Fruit fly (Drosophila melanogaster) whole organism, embryonic: ENCODE measurements around the gene CG32271.

Experiments used
- CG10274 ChIP-seq: fragments of 200-800 bp; sonication (Bioruptor generic); optimal IDR thresholded peaks from 3 replicates; lab custom pipeline; 2017; ENCODE audit warnings: missing biosample characterization, mild to moderate bottlenecking, missing genetic modification characterization
- CG11456 ChIP-seq: fragments of 200-800 bp; sonication (Bioruptor generic); IDR thresholded peaks from 3 replicates; pipeline ENCODE4 v1.3.6; 2022; ENCODE audit warnings: missing biosample characterization, missing genetic modification characterization
- CG12659 ChIP-seq: fragments of 200-800 bp; sonication (Bioruptor generic); optimal IDR thresholded peaks from 3 replicates; lab custom pipeline; 2017; ENCODE audit warnings: mild to moderate bottlenecking, missing biosample characterization, missing genetic modification reagents, missing genetic modification characterization
- CG13424 ChIP-seq: fragments of 200-800 bp; sonication (Bioruptor generic); optimal IDR thresholded peaks from 2 replicates; lab custom pipeline; 2019; ENCODE audit warnings: missing biosample characterization, mild to moderate bottlenecking, missing genetic modification characterization, moderate library complexity
- CG14710 ChIP-seq: fragments of 200-800 bp; sonication (Bioruptor generic); optimal IDR thresholded peaks from 3 replicates; lab custom pipeline; 2019; ENCODE audit warnings: missing biosample characterization, mild to moderate bottlenecking, missing genetic modification characterization, moderate library complexity
- CG17385 ChIP-seq: fragments of 200-800 bp; sonication (Bioruptor generic); optimal IDR thresholded peaks from 3 replicates; lab custom pipeline; 2018; ENCODE audit warnings: missing biosample characterization, mild to moderate bottlenecking, missing genetic modification characterization
- CG18619 ChIP-seq: fragments of 200-800 bp; sonication (Bioruptor generic); optimal IDR thresholded peaks from 3 replicates; lab custom pipeline; 2017; ENCODE audit warnings: missing biosample characterization, mild to moderate bottlenecking, missing genetic modification characterization
- CG2116 ChIP-seq: fragments of 200-800 bp; sonication (Bioruptor generic); optimal IDR thresholded peaks from 3 replicates; lab custom pipeline; 2018; ENCODE audit warnings: missing biosample characterization, mild to moderate bottlenecking, missing genetic modification characterization
- CG2199 ChIP-seq: fragments of 200-800 bp; sonication (Bioruptor generic); IDR thresholded peaks from 3 replicates; pipeline ENCODE4 v1.3.6; 2022; ENCODE audit warnings: missing biosample characterization, missing genetic modification characterization
- CG3407 ChIP-seq: fragments of 200-800 bp; sonication (Bioruptor generic); optimal IDR thresholded peaks from 2 replicates; lab custom pipeline; 2018; ENCODE audit warnings: missing biosample characterization, mild to moderate bottlenecking, missing genetic modification characterization
- CG4617 ChIP-seq: fragments of 200-800 bp; sonication (Bioruptor generic); optimal IDR thresholded peaks from 3 replicates; lab custom pipeline; 2016; ENCODE audit warnings: missing biosample characterization, missing genetic modification characterization, borderline replicate concordance
- CG5245 ChIP-seq: fragments of 200-800 bp; sonication (Bioruptor generic); optimal IDR thresholded peaks from 3 replicates; lab custom pipeline; 2016; ENCODE audit warnings: missing biosample characterization, missing genetic modification characterization
- CG7556 ChIP-seq: fragments of 200-800 bp; sonication (Bioruptor generic); optimal IDR thresholded peaks from 2 replicates; lab custom pipeline; 2017; ENCODE audit warnings: missing biosample characterization, mild to moderate bottlenecking, missing genetic modification characterization
- Drgx ChIP-seq: fragments of 200-800 bp; sonication (Bioruptor generic); IDR thresholded peaks from 2 replicates; pipeline ENCODE4 v1.3.6; 2022; ENCODE audit warnings: missing biosample characterization, missing genetic modification characterization
- E2f2 ChIP-seq: fragments of 200-800 bp; sonication (Bioruptor generic); IDR thresholded peaks from 2 replicates; pipeline ENCODE4 v1.3.6; 2022; ENCODE audit warnings: missing biosample characterization, missing genetic modification characterization
- Elba2 ChIP-seq: fragments of 200-800 bp; sonication (Bioruptor generic); optimal IDR thresholded peaks from 3 replicates; lab custom pipeline; 2016; ENCODE audit warnings: missing biosample characterization, missing genetic modification characterization
- H2.0 ChIP-seq: fragments of 200-800 bp; sonication (Bioruptor generic); IDR thresholded peaks from 2 replicates; pipeline ENCODE4 v1.3.6; 2022; ENCODE audit warnings: missing biosample characterization, missing genetic modification characterization
- HLHmδ ChIP-seq: fragments of 200-800 bp; sonication (Bioruptor generic); optimal IDR thresholded peaks from 2 replicates; lab custom pipeline; 2018; ENCODE audit warnings: missing biosample characterization, mild to moderate bottlenecking, missing genetic modification characterization, moderate library complexity
- MBD-R2 ChIP-seq: fragments of 200-800 bp; sonication (Bioruptor generic); IDR thresholded peaks from 2 replicates; pipeline ENCODE4 v1.3.6; 2022; ENCODE audit warnings: missing biosample characterization, missing genetic modification characterization
- MESR4 ChIP-seq: fragments of 200-800 bp; sonication (Bioruptor generic); optimal IDR thresholded peaks from 2 replicates; lab custom pipeline; 2018; ENCODE audit warnings: missing biosample characterization, mild to moderate bottlenecking, missing genetic modification characterization, moderate library complexity
- NK7.1 ChIP-seq: fragments of 200-800 bp; sonication (Bioruptor generic); optimal IDR thresholded peaks from 3 replicates; lab custom pipeline; 2016; ENCODE audit warnings: missing biosample characterization, missing genetic modification characterization
- Nf-YC ChIP-seq: fragments of 200-800 bp; optimal IDR thresholded peaks from 3 replicates; lab custom pipeline; 2019; ENCODE audit warnings: missing biosample characterization, mild to moderate bottlenecking, missing genetic modification characterization, moderate library complexity
- Rfx ChIP-seq: fragments of 200-800 bp; sonication (Bioruptor generic); IDR thresholded peaks from 2 replicates; pipeline ENCODE4 v1.3.6; 2022; ENCODE audit warnings: missing biosample characterization, missing genetic modification characterization
- Side ChIP-seq: fragments of 200-800 bp; sonication (Bioruptor generic); optimal IDR thresholded peaks from 2 replicates; lab custom pipeline; 2016; ENCODE audit warnings: missing biosample characterization, missing genetic modification characterization
- Ssrp ChIP-seq: fragments of 200-800 bp; sonication (Bioruptor generic); optimal IDR thresholded peaks from 2 replicates; lab custom pipeline; 2018; ENCODE audit warnings: missing biosample characterization, mild to moderate bottlenecking, missing genetic modification characterization, moderate library complexity
- amos ChIP-seq: fragments of 200-800 bp; sonication (Bioruptor generic); IDR thresholded peaks from 2 replicates; pipeline ENCODE4 v1.3.6; 2022; ENCODE audit warnings: missing biosample characterization, missing genetic modification characterization; ENCODE audit not compliant: partially characterized antibody
- gfzf ChIP-seq: fragments of 200-800 bp; sonication (Bioruptor generic); optimal IDR thresholded peaks from 2 replicates; lab custom pipeline; 2016; ENCODE audit warnings: missing biosample characterization, mild to moderate bottlenecking, missing genetic modification characterization, moderate library complexity
- lab ChIP-seq: fragments of 200-800 bp; sonication (Bioruptor generic); optimal IDR thresholded peaks from 3 replicates; lab custom pipeline; 2017; ENCODE audit warnings: missing biosample characterization, missing genetic modification characterization, mild to moderate bottlenecking, moderate library complexity, missing genetic modification reagents
- nau ChIP-seq: fragments of 200-800 bp; sonication (Bioruptor generic); optimal IDR thresholded peaks from 3 replicates; lab custom pipeline; 2017; ENCODE audit warnings: missing biosample characterization, mild to moderate bottlenecking, missing genetic modification characterization, missing genetic modification reagents
- nmo ChIP-seq: fragments of 200-800 bp; sonication (Bioruptor generic); optimal IDR thresholded peaks from 2 replicates; lab custom pipeline; 2018; ENCODE audit warnings: missing biosample characterization, mild to moderate bottlenecking, missing genetic modification characterization, moderate library complexity
- pfk ChIP-seq: fragments of 200-800 bp; sonication (Bioruptor generic); optimal IDR thresholded peaks from 2 replicates; lab custom pipeline; 2018; ENCODE audit warnings: missing biosample characterization, mild to moderate bottlenecking, missing genetic modification characterization, moderate library complexity
- pzg ChIP-seq: fragments of 200-800 bp; sonication (Bioruptor generic); optimal IDR thresholded peaks from 3 replicates; lab custom pipeline; 2018; ENCODE audit warnings: missing biosample characterization, mild to moderate bottlenecking, missing genetic modification characterization, moderate library complexity
- stc ChIP-seq: fragments of 200-800 bp; sonication (Bioruptor generic); IDR thresholded peaks from 2 replicates; pipeline ENCODE4 v1.3.6; 2022; ENCODE audit warnings: missing biosample characterization, missing genetic modification characterization
- tin ChIP-seq: fragments of 200-800 bp; sonication (Bioruptor generic); optimal IDR thresholded peaks from 3 replicates; lab custom pipeline; 2016; ENCODE audit warnings: missing biosample characterization, missing genetic modification characterization
- tna ChIP-seq: fragments of 200-800 bp; sonication (Bioruptor generic); IDR thresholded peaks from 2 replicates; pipeline ENCODE4 v1.3.6; 2022; ENCODE audit warnings: missing biosample characterization, missing genetic modification characterization; ENCODE audit not compliant: partially characterized antibody

CG32271 gene

dm6 chr3L:3159309-3160194, 43.4 kb downstream of the CG32271 start, which contains the start of the genes ND-30 and CG15812 (continued):
- TF ChIP-seq CG11456 (GFP tag; lab: Robert Waterston, UW) (no peak), gfzf (GFP tag; lab: Kevin White, UChicago) (peak; percentile 45), CG3407 (no peak), Nf-YC (tag; lab: Kevin White, UChicago) (no peak), pzg (GFP tag; lab: Kevin White, UChicago) (peak; percentile 35), CG5245 (GFP tag; lab: Kevin White, UChicago) (no peak), CG2116 (GFP tag; lab: Kevin White, UChicago) (peak; percentile 39), MBD-R2 (GFP tag; lab: Robert Waterston, UW) (peak; percentile 69), Drgx (no peak), CG4617 (GFP tag; lab: Kevin White, UChicago) (peak; percentile 47), CG13424 (tag; lab: Kevin White, UChicago) (peak; percentile 38), MESR4 (GFP tag; lab: Kevin White, UChicago) (peak; percentile 92), nmo (peak; percentile 48), E2f2 (0 out of 2 replicates have a peak, but pooled peaks have one; percentile 13), CG14710 (tag; lab: Kevin White, UChicago) (peak; percentile 51), H2.0 (GFP tag; lab: Robert Waterston, UW) (no peak), pfk (GFP tag; lab: Kevin White, UChicago) (peak; percentile 94), CG7556 (GFP tag; lab: Kevin White, UChicago) (peak; percentile 24), Elba2 (GFP tag; lab: Kevin White, UChicago) (peak; percentile 95), Rfx (GFP tag; lab: Robert Waterston, UW) (peak; percentile 22; the same call in 1 of the 2 replicates), lab (no peak), amos (peak; percentile 7; the same call in 1 of the 2 replicates), CG17385 (GFP tag; lab: Kevin White, UChicago) (no peak), Side (GFP tag; lab: Kevin White, UChicago) (no peak), nau (GFP tag; lab: Kevin White, UChicago) (no peak)

- TF ChIP-seq tin (GFP tag; lab: Kevin White, UChicago) = no peak
- no peak for TF ChIP-seq Nf-YC (tag; lab: Kevin White, UChicago)
- TF ChIP-seq CG10274 = no peak
- TF ChIP-seq HLHmδ (GFP tag; lab: Kevin White, UChicago) = no peak
- no peak for TF ChIP-seq NK7.1 (GFP tag; lab: Kevin White, UChicago)
- TF ChIP-seq CG12659 (GFP tag; lab: Kevin White, UChicago) = no peak
- TF ChIP-seq stc = no peak
- TF ChIP-seq tna (GFP tag; lab: Robert Waterston, UW) = no peak
- no peak for TF ChIP-seq CG18619 (GFP tag; lab: Kevin White, UChicago)
- TF ChIP-seq Ssrp (tag; lab: Kevin White, UChicago) = no peak
- no peak for TF ChIP-seq CG2199 (GFP tag; lab: Robert Waterston, UW)
Observed at dm6 chr3L:3157651-3158050, 45.3 kb downstream of the CG32271 start.
